Worm (Caenorhabditis elegans) whole organism, L1 larva: Measurements from ENCODE around the gene med-1.

Experiments used
- alr-1 ChIP-seq: fragments of 200-800 bp; sonication (Bioruptor generic); optimal IDR thresholded peaks from 2 replicates; lab custom pipeline; 2018; ENCODE audit warnings: borderline replicate concordance, mild to moderate bottlenecking, missing genetic modification characterization, missing compliant biosample characterization
- dpl-1 ChIP-seq, 3 experiments: fragments of 150-350 bp in 2 of 3; sonication (generic microtip) in 1 of 3; optimal IDR thresholded peaks; 2 replicates each; lab custom pipeline; 2014 to 2017; ENCODE audit warnings: missing biosample characterization in 3 of 3, missing genetic modification characterization in 3 of 3, missing genetic modification reagents in 3 of 3
- dsc-1 ChIP-seq: sonication (generic microtip); optimal IDR thresholded peaks from 2 replicates; lab custom pipeline; 2016; ENCODE audit warnings: mild to moderate bottlenecking, missing genetic modification characterization, missing compliant biosample characterization
- elt-3 ChIP-seq, 6 experiments: fragments of 150-350 bp in 1 of 6; sonication (generic microtip); optimal IDR thresholded peaks; 2 replicates each; lab custom pipeline; 2017 to 2018; ENCODE audit warnings: missing biosample characterization in 6 of 6, missing genetic modification characterization in 6 of 6, inconsistent platforms in 1 of 6
- fkh-10 ChIP-seq: sonication (generic microtip); optimal IDR thresholded peaks from 2 replicates; lab custom pipeline; 2017; ENCODE audit warnings: missing biosample characterization, missing genetic modification reagents, missing genetic modification characterization
- grh-1 ChIP-seq: fragments of 200-800 bp; sonication (Bioruptor generic); IDR thresholded peaks from 2 replicates; pipeline ENCODE4 v1.3.6; 2022; ENCODE audit warnings: missing genetic modification reagents, missing genetic modification characterization, missing compliant biosample characterization
- lir-3 ChIP-seq: sonication (generic microtip); optimal IDR thresholded peaks from 2 replicates; lab custom pipeline; 2016; ENCODE audit warnings: mild to moderate bottlenecking, missing genetic modification characterization, moderate library complexity, missing compliant biosample characterization; ENCODE audit not compliant: poor library complexity
- mdl-1 ChIP-seq, 2 experiments: fragments of 150-350 bp; optimal IDR thresholded peaks; 2 replicates each; lab custom pipeline; 2014 to 2017; ENCODE audit warnings: missing biosample characterization in 2 of 2, missing genetic modification characterization in 2 of 2, inconsistent platforms in 1 of 2
- skn-1 ChIP-seq: fragments of 150-350 bp; optimal IDR thresholded peaks from 2 replicates; lab custom pipeline; 2014; ENCODE audit warnings: missing biosample characterization, missing genetic modification characterization
- sox-4 ChIP-seq: sonication (generic microtip); optimal IDR thresholded peaks from 2 replicates; lab custom pipeline; 2016; ENCODE audit warnings: missing genetic modification characterization, missing compliant biosample characterization

ce11 chrX:12435246-12435645 lies 4.8 kb downstream of the med-1 start:
- TF ChIP-seq dsc-1 (tag; lab: Kevin White, UChicago) (no peak), lir-3 (no peak), skn-1 (no peak), alr-1 (tag; lab: Kevin White, UChicago) (no peak), dpl-1 (GFP tag; optimal IDR thresholded peaks at IDR 0.05; lab: Kevin White, UChicago) (no peak), sox-4 (tag; lab: Kevin White, UChicago) (no peak), elt-3 (tag; optimal IDR thresholded peaks at IDR 0.05; lab: Kevin White, UChicago) (no peak), mdl-1 (tag; optimal IDR thresholded peaks at IDR 0.05; lab: Kevin White, UChicago) (no peak), grh-1 (GFP tag; lab: Robert Waterston, UW) (no peak), fkh-10 (GFP tag; lab: Kevin White, UChicago) (no peak)
